Fruit fly (Drosophila melanogaster): ENCODE measurements around the gene CG12025.

CG12025 gene

dm6 chr3L:1880692-1881091 lies 15.5 kb downstream of the CG12025 start (continued):
- TF ChIP-seq CG8359 (GFP tag; optimal IDR thresholded peaks at IDR 0.05; ENCODE audit: borderline replicate concordance) (no peak), CG10565 (GFP tag; optimal IDR thresholded peaks at IDR 0.05) (no peak), CG10267 (tag; optimal IDR thresholded peaks at IDR 0.05) (no peak), row (GFP tag; IDR thresholded peaks at IDR 0.05) (peak; percentile 60), CG42726 (GFP tag; IDR thresholded peaks at IDR 0.05; ENCODE audit: partially characterized antibody) (no peak), CG16815 (GFP tag; optimal IDR thresholded peaks at IDR 0.05) (no peak), maf-S (GFP tag; optimal IDR thresholded peaks at IDR 0.05) (no peak), prd (optimal IDR thresholded peaks at IDR 0.05) (no peak), prd (GFP tag; IDR thresholded peaks at IDR 0.05) (peak; percentile 49; the same call in 1 of the 3 replicates), CG4328 (GFP tag; optimal IDR thresholded peaks at IDR 0.05) (no peak), CG6254 (GFP tag; optimal IDR thresholded peaks at IDR 0.05) (no peak), scrt (GFP tag; optimal IDR thresholded peaks at IDR 0.05) (no peak), CG9876 (GFP tag; optimal IDR thresholded peaks at IDR 0.05) (no peak), pzg (GFP tag; optimal IDR thresholded peaks at IDR 0.05) (no peak), Lim3 (GFP tag; IDR thresholded peaks at IDR 0.05) (no peak), Atf6 (GFP tag; IDR thresholded peaks at IDR 0.05) (0 out of 2 replicates have a peak, but pooled peaks have one; percentile 46), grau (tag; optimal IDR thresholded peaks at IDR 0.05) (peak; percentile 4), CG11504 (tag; optimal IDR thresholded peaks at IDR 0.05) (peak; percentile 59), CG1024 (GFP tag; IDR thresholded peaks at IDR 0.05) (0 out of 2 replicates have a peak, but pooled peaks have one; percentile 26), E2f1 (GFP tag; IDR thresholded peaks at IDR 0.05) (0 out of 2 replicates have a peak, but pooled peaks have one; percentile 21), CG8944 (GFP tag; optimal IDR thresholded peaks at IDR 0.05) (no peak), Doc3 (GFP tag; IDR thresholded peaks at IDR 0.05; ENCODE audit: partially characterized antibody) (no peak), Ssrp (tag; optimal IDR thresholded peaks at IDR 0.05) (no peak), p53 (GFP tag; optimal IDR thresholded peaks at IDR 0.05) (no peak), CG12299 (tag; optimal IDR thresholded peaks at IDR 0.05) (no peak), CG8290 (GFP tag; optimal IDR thresholded peaks at IDR 0.05) (no peak), CG8290 (tag; optimal IDR thresholded peaks at IDR 0.05) (peak in 1 of 2 experiments; percentile 40), pita (GFP tag; optimal IDR thresholded peaks at IDR 0.05) (no peak), vvl (GFP tag; IDR thresholded peaks at IDR 0.05) (peak; percentile 80), CG14860 (GFP tag; IDR thresholded peaks at IDR 0.05; ENCODE audit: partially characterized antibody) (no peak), hth (optimal IDR thresholded peaks at IDR 0.05) (no peak), CG10274 (GFP tag; optimal IDR thresholded peaks at IDR 0.05) (no peak), tap (tag; optimal IDR thresholded peaks at IDR 0.05) (no peak), ATbp (GFP tag; optimal IDR thresholded peaks at IDR 0.05) (no peak), CG18476 (GFP tag; optimal IDR thresholded peaks at IDR 0.05) (no peak), bowl (GFP tag; IDR thresholded peaks at IDR 0.05) (no peak), sr (GFP tag; IDR thresholded peaks at IDR 0.05) (0 out of 3 replicates have a peak, but pooled peaks have one; percentile 32), CG5245 (GFP tag; optimal IDR thresholded peaks at IDR 0.05) (peak; percentile 23), Gsc (GFP tag; IDR thresholded peaks at IDR 0.05) (no peak), CG2889 (GFP tag; IDR thresholded peaks at IDR 0.05) (no peak), CG4820 (GFP tag; optimal IDR thresholded peaks at IDR 0.05) (peak; percentile 25), oc (tag; optimal IDR thresholded peaks at IDR 0.05) (no peak), wdn (GFP tag; IDR thresholded peaks at IDR 0.05) (no peak), CG13296 (GFP tag; optimal IDR thresholded peaks at IDR 0.05) (no peak), dpn (GFP tag; optimal IDR thresholded peaks at IDR 0.05) (no peak), exex (tag; optimal IDR thresholded peaks at IDR 0.05) (no peak), nerfin-1 (tag; optimal IDR thresholded peaks at IDR 0.05) (no peak), fu2 (GFP tag; optimal IDR thresholded peaks at IDR 0.05) (no peak), Med (GFP tag) (peak; percentile 90), CG13123 (GFP tag; optimal IDR thresholded peaks at IDR 0.05) (no peak), salm (tag; optimal IDR thresholded peaks at IDR 0.05) (no peak), insv (GFP tag; optimal IDR thresholded peaks at IDR 0.05) (no peak)
